Worm (Caenorhabditis elegans): ENCODE data around the gene sna-2.

DNA sequence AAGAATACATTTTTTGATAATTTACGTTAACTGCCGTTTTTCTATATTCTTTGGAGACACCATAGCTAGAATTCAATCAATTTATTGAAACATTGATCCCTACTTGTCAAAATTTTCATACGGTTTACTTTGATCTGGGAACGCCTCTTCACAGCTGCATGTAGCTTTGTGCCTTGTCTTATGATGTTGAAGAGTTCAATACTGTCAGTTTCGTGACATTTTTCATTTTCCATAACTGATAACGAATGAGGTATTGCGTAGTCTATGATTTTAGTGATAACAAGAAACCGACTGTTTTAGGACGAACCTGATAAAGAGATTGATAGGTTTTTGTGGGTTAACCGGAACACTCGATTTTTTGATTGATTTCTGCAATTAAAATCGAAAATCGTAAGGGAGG lies 24.0 kb upstream of the sna-2 start:
- no peak for TF ChIP-seq flh-1 (GFP tag; optimal IDR thresholded peaks at IDR 0.05)
- no peak for TF ChIP-seq pha-4 (tag; optimal IDR thresholded peaks at IDR 0.05)
- TF ChIP-seq sem-2 (GFP tag; optimal IDR thresholded peaks at IDR 0.05), result no peak
- TF ChIP-seq nhr-237 (tag; optimal IDR thresholded peaks at IDR 0.05), result no peak
- TF ChIP-seq ham-2 (GFP tag; optimal IDR thresholded peaks at IDR 0.05), result no peak
- no peak for TF ChIP-seq elt-3 (tag; optimal IDR thresholded peaks at IDR 0.05)
- no peak for TF ChIP-seq nhr-76 (tag; optimal IDR thresholded peaks at IDR 0.05)
- no peak for TF ChIP-seq unc-62 (GFP tag; optimal IDR thresholded peaks at IDR 0.05)
- no peak for TF ChIP-seq nhr-28 (tag; optimal IDR thresholded peaks at IDR 0.05)
- TF ChIP-seq lsy-2 (tag; optimal IDR thresholded peaks at IDR 0.05), result no peak
- TF ChIP-seq snpc-4 (tag; optimal IDR thresholded peaks at IDR 0.05), result no peak
